Fruit fly (Drosophila melanogaster) whole organism, embryonic: ENCODE measurements around the gene Cyt-c-d.

Experiments used
- B-H2 ChIP-seq: fragments of 200-800 bp; sonication (Bioruptor generic); optimal IDR thresholded peaks from 2 replicates; lab custom pipeline; 2018; ENCODE audit warnings: missing biosample characterization, mild to moderate bottlenecking, missing genetic modification characterization
- BEAF-32 ChIP-seq: fragments of 200-800 bp; sonication (Bioruptor generic); optimal IDR thresholded peaks from 3 replicates; lab custom pipeline; 2017; ENCODE audit warnings: missing biosample characterization, missing genetic modification characterization, mild to moderate bottlenecking, moderate library complexity, missing genetic modification reagents
- CG10462 ChIP-seq: fragments of 200-800 bp; sonication (Bioruptor generic); optimal IDR thresholded peaks from 2 replicates; lab custom pipeline; 2016; ENCODE audit warnings: missing biosample characterization, missing genetic modification characterization
- CG11456 ChIP-seq: fragments of 200-800 bp; sonication (Bioruptor generic); IDR thresholded peaks from 3 replicates; pipeline ENCODE4 v1.3.6; 2022; ENCODE audit warnings: missing biosample characterization, missing genetic modification characterization
- CG12391 ChIP-seq: fragments of 200-800 bp; sonication (Bioruptor generic); optimal IDR thresholded peaks from 3 replicates; lab custom pipeline; 2018; ENCODE audit warnings: missing biosample characterization, mild to moderate bottlenecking, missing genetic modification characterization, moderate library complexity
- CG12659 ChIP-seq: fragments of 200-800 bp; sonication (Bioruptor generic); optimal IDR thresholded peaks from 3 replicates; lab custom pipeline; 2017; ENCODE audit warnings: mild to moderate bottlenecking, missing biosample characterization, missing genetic modification reagents, missing genetic modification characterization
- CG12942 ChIP-seq: fragments of 200-800 bp; sonication (Bioruptor generic); optimal IDR thresholded peaks from 3 replicates; lab custom pipeline; 2016; ENCODE audit warnings: missing biosample characterization, missing genetic modification characterization
- CG13287 ChIP-seq: fragments of 200-800 bp; sonication (Bioruptor generic); IDR thresholded peaks from 2 replicates; pipeline ENCODE4 v1.3.6; 2022; ENCODE audit warnings: missing biosample characterization, missing genetic modification characterization; ENCODE audit not compliant: partially characterized antibody
- CG13424 ChIP-seq: fragments of 200-800 bp; sonication (Bioruptor generic); optimal IDR thresholded peaks from 2 replicates; lab custom pipeline; 2019; ENCODE audit warnings: missing biosample characterization, mild to moderate bottlenecking, missing genetic modification characterization, moderate library complexity
- CG14965 ChIP-seq: fragments of 200-800 bp; sonication (Bioruptor generic); optimal IDR thresholded peaks from 2 replicates; lab custom pipeline; 2016; ENCODE audit warnings: missing biosample characterization, missing genetic modification characterization, borderline replicate concordance
- CG1602 ChIP-seq: fragments of 200-800 bp; sonication (Bioruptor generic); optimal IDR thresholded peaks from 3 replicates; lab custom pipeline; 2016; ENCODE audit warnings: missing biosample characterization, missing genetic modification characterization
- CG1603 ChIP-seq: fragments of 200-800 bp; sonication (Bioruptor generic); optimal IDR thresholded peaks from 2 replicates; lab custom pipeline; 2019; ENCODE audit warnings: missing biosample characterization, mild to moderate bottlenecking, missing genetic modification characterization, moderate library complexity
- CG17361 ChIP-seq: fragments of 200-800 bp; sonication (Bioruptor generic); IDR thresholded peaks from 3 replicates; pipeline ENCODE4 v1.3.6; 2022; ENCODE audit warnings: missing biosample characterization, missing genetic modification characterization
- CG18476 ChIP-seq: fragments of 200-800 bp; sonication (Bioruptor generic); optimal IDR thresholded peaks from 2 replicates; lab custom pipeline; 2016; ENCODE audit warnings: missing biosample characterization, mild to moderate bottlenecking, missing genetic modification characterization
- CG4617 ChIP-seq: fragments of 200-800 bp; sonication (Bioruptor generic); optimal IDR thresholded peaks from 3 replicates; lab custom pipeline; 2016; ENCODE audit warnings: missing biosample characterization, missing genetic modification characterization, borderline replicate concordance
- CG7745 ChIP-seq: fragments of 200-800 bp; sonication (Bioruptor generic); optimal IDR thresholded peaks from 2 replicates; lab custom pipeline; 2018; ENCODE audit warnings: missing biosample characterization, mild to moderate bottlenecking, missing genetic modification characterization, moderate library complexity
- CG8388 ChIP-seq: fragments of 200-800 bp; sonication (Bioruptor generic); optimal IDR thresholded peaks from 2 replicates; lab custom pipeline; 2019; ENCODE audit warnings: missing biosample characterization, mild to moderate bottlenecking, missing genetic modification characterization, moderate library complexity
- CG9437 ChIP-seq: fragments of 200-800 bp; sonication (Bioruptor generic); optimal IDR thresholded peaks from 2 replicates; lab custom pipeline; 2018; ENCODE audit warnings: missing biosample characterization, mild to moderate bottlenecking, missing genetic modification characterization
- Camta ChIP-seq: fragments of 200-800 bp; sonication (Bioruptor generic); optimal IDR thresholded peaks from 2 replicates; lab custom pipeline; 2016; ENCODE audit warnings: missing biosample characterization, missing genetic modification characterization
- Dbx ChIP-seq: fragments of 200-800 bp; sonication (Bioruptor generic); IDR thresholded peaks from 3 replicates; pipeline ENCODE4 v1.3.6; 2022; ENCODE audit warnings: missing biosample characterization, missing genetic modification characterization
- Dp ChIP-seq: fragments of 200-800 bp; sonication (Bioruptor generic); optimal IDR thresholded peaks from 2 replicates; lab custom pipeline; 2018; ENCODE audit warnings: missing biosample characterization, mild to moderate bottlenecking, missing genetic modification characterization, moderate library complexity
- E2f2 ChIP-seq: fragments of 200-800 bp; sonication (Bioruptor generic); IDR thresholded peaks from 2 replicates; pipeline ENCODE4 v1.3.6; 2022; ENCODE audit warnings: missing biosample characterization, missing genetic modification characterization
- MESR4 ChIP-seq: fragments of 200-800 bp; sonication (Bioruptor generic); optimal IDR thresholded peaks from 2 replicates; lab custom pipeline; 2018; ENCODE audit warnings: missing biosample characterization, mild to moderate bottlenecking, missing genetic modification characterization, moderate library complexity
- NC2β ChIP-seq: fragments of 200-800 bp; sonication (Bioruptor generic); optimal IDR thresholded peaks from 2 replicates; lab custom pipeline; 2016; ENCODE audit warnings: missing biosample characterization, missing genetic modification characterization
- Nf-YB ChIP-seq: fragments of 200-800 bp; sonication (Bioruptor generic); optimal IDR thresholded peaks from 3 replicates; lab custom pipeline; 2019; ENCODE audit warnings: missing biosample characterization, mild to moderate bottlenecking, missing genetic modification characterization, moderate library complexity
- PHDP ChIP-seq: fragments of 200-800 bp; sonication (Bioruptor generic); optimal IDR thresholded peaks from 3 replicates; lab custom pipeline; 2018; ENCODE audit warnings: missing biosample characterization, mild to moderate bottlenecking, missing genetic modification characterization, moderate library complexity
- Sox100B ChIP-seq: fragments of 200-800 bp; sonication (Bioruptor generic); optimal IDR thresholded peaks from 3 replicates; lab custom pipeline; 2018; ENCODE audit warnings: missing biosample characterization, mild to moderate bottlenecking, missing genetic modification characterization
- Sry-β ChIP-seq: fragments of 200-800 bp; sonication (Bioruptor generic); optimal IDR thresholded peaks from 2 replicates; lab custom pipeline; 2018; ENCODE audit warnings: missing biosample characterization, mild to moderate bottlenecking, missing genetic modification characterization, moderate library complexity
- br ChIP-seq: fragments of >200 bp; optimal IDR thresholded peaks from 2 replicates; lab custom pipeline; 2017
- btn ChIP-seq: fragments of 200-800 bp; sonication (Bioruptor generic); optimal IDR thresholded peaks from 2 replicates; lab custom pipeline; 2016; ENCODE audit warnings: missing biosample characterization, missing genetic modification characterization
- cato ChIP-seq: fragments of 200-800 bp; sonication (Bioruptor generic); optimal IDR thresholded peaks from 2 replicates; lab custom pipeline; 2016; ENCODE audit warnings: missing biosample characterization, missing genetic modification characterization, borderline replicate concordance
- cg ChIP-seq: fragments of 200-800 bp; sonication (Bioruptor generic); optimal IDR thresholded peaks from 3 replicates; lab custom pipeline; 2019; ENCODE audit warnings: missing biosample characterization, mild to moderate bottlenecking, missing genetic modification characterization, moderate library complexity
- chm ChIP-seq: fragments of 200-800 bp; sonication (Bioruptor generic); IDR thresholded peaks from 2 replicates; pipeline ENCODE4 v1.3.6; 2022; ENCODE audit warnings: missing biosample characterization, missing genetic modification characterization
- crc ChIP-seq: fragments of 200-800 bp; sonication (Bioruptor generic); optimal IDR thresholded peaks from 2 replicates; lab custom pipeline; 2016; ENCODE audit warnings: missing biosample characterization, missing genetic modification characterization
- en ChIP-seq: fragments of 200-800 bp; sonication (Bioruptor generic); optimal IDR thresholded peaks from 2 replicates; lab custom pipeline; 2016; ENCODE audit warnings: missing biosample characterization, missing genetic modification characterization
- gcm2 ChIP-seq: fragments of 200-800 bp; sonication (Bioruptor generic); optimal IDR thresholded peaks from 2 replicates; lab custom pipeline; 2016; ENCODE audit warnings: missing biosample characterization, missing genetic modification characterization
- gfzf ChIP-seq: fragments of 200-800 bp; sonication (Bioruptor generic); optimal IDR thresholded peaks from 2 replicates; lab custom pipeline; 2016; ENCODE audit warnings: missing biosample characterization, mild to moderate bottlenecking, missing genetic modification characterization, moderate library complexity
- ken ChIP-seq: fragments of 200-800 bp; sonication (Bioruptor generic); IDR thresholded peaks from 3 replicates; pipeline ENCODE4 v1.3.6; 2022; ENCODE audit warnings: missing biosample characterization, missing genetic modification characterization
- lbe ChIP-seq: fragments of 200-800 bp; sonication (Bioruptor generic); optimal IDR thresholded peaks from 2 replicates; lab custom pipeline; 2016; ENCODE audit warnings: missing biosample characterization, mild to moderate bottlenecking, missing genetic modification characterization
- odd ChIP-seq: fragments of 200-800 bp; sonication (Bioruptor generic); optimal IDR thresholded peaks from 2 replicates; lab custom pipeline; 2017; ENCODE audit warnings: missing biosample characterization, mild to moderate bottlenecking, missing genetic modification characterization
- pros ChIP-seq: fragments of 200-800 bp; sonication (Bioruptor generic); optimal IDR thresholded peaks from 3 replicates; lab custom pipeline; 2019; ENCODE audit warnings: missing biosample characterization, mild to moderate bottlenecking, missing genetic modification characterization, moderate library complexity
- pzg ChIP-seq: fragments of 200-800 bp; sonication (Bioruptor generic); optimal IDR thresholded peaks from 3 replicates; lab custom pipeline; 2018; ENCODE audit warnings: missing biosample characterization, mild to moderate bottlenecking, missing genetic modification characterization, moderate library complexity
- row ChIP-seq: fragments of 200-800 bp; sonication (Bioruptor generic); IDR thresholded peaks from 3 replicates; pipeline ENCODE4 v1.3.6; 2022; ENCODE audit warnings: missing biosample characterization, missing genetic modification characterization
- sens ChIP-seq: fragments of 200-800 bp; sonication (Bioruptor generic); peaks from one replicate; lab custom pipeline; 2016; ENCODE audit warnings: missing biosample characterization, missing genetic modification characterization
- sim ChIP-seq: fragments of 200-800 bp; sonication (Bioruptor generic); IDR thresholded peaks from 2 replicates; pipeline ENCODE4 v1.3.6; 2022; ENCODE audit warnings: missing biosample characterization, missing genetic modification characterization
- stwl ChIP-seq: fragments of 200-800 bp; sonication (Bioruptor generic); optimal IDR thresholded peaks from 3 replicates; lab custom pipeline; 2018; ENCODE audit warnings: missing biosample characterization, mild to moderate bottlenecking, missing genetic modification characterization, moderate library complexity
- tap ChIP-seq: fragments of 200-800 bp; optimal IDR thresholded peaks from 3 replicates; lab custom pipeline; 2019; ENCODE audit warnings: missing biosample characterization, mild to moderate bottlenecking, missing genetic modification characterization, moderate library complexity
- trh ChIP-seq: fragments of 200-800 bp; sonication (Bioruptor generic); optimal IDR thresholded peaks from 2 replicates; lab custom pipeline; 2016; ENCODE audit warnings: missing biosample characterization, missing genetic modification characterization
- tup ChIP-seq: fragments of 200-800 bp; sonication (Bioruptor generic); optimal IDR thresholded peaks from 2 replicates; lab custom pipeline; 2016; ENCODE audit warnings: missing biosample characterization, mild to moderate bottlenecking, missing genetic modification characterization, moderate library complexity
- usp ChIP-seq: fragments of >200 bp; optimal IDR thresholded peaks from 2 replicates; lab custom pipeline; 2017; ENCODE audit warnings: missing biosample characterization, missing genetic modification characterization
- vnd ChIP-seq: fragments of 200-800 bp; sonication (Bioruptor generic); IDR thresholded peaks from 3 replicates; pipeline ENCODE4 v1.3.6; 2022; ENCODE audit warnings: missing biosample characterization, missing genetic modification characterization; ENCODE audit not compliant: partially characterized antibody

Gene Cyt-c-d

dm6 chr2L:16729556-16729955, 13.9 kb downstream of the Cyt-c-d start, which contains the start of gene Tsen2:
Gene Tsen2, plus strand, starts transcription at chr2L:16729777.
- TF ChIP-seq trh (GFP tag; lab: Kevin White, UChicago) (no peak), MESR4 (GFP tag; lab: Kevin White, UChicago) (peak; percentile 47), CG11456 (GFP tag; lab: Robert Waterston, UW) (no peak), Nf-YB (GFP tag; lab: Kevin White, UChicago) (no peak), CG13287 (GFP tag; lab: Robert Waterston, UW) (peak; percentile 21; the same call in 1 of the 2 replicates), usp (GFP tag; lab: Kevin White, UChicago) (no peak), cato (GFP tag; lab: Kevin White, UChicago) (no peak), chm (GFP tag; lab: Robert Waterston, UW) (no peak), Sox100B (GFP tag; lab: Kevin White, UChicago) (no peak), ken (GFP tag; lab: Robert Waterston, UW) (no peak), NC2β (no peak), odd (GFP tag; lab: Kevin White, UChicago) (no peak), pros (no peak), cg (no peak), tup (GFP tag; lab: Kevin White, UChicago) (no peak), CG12942 (GFP tag; lab: Kevin White, UChicago) (no peak), CG17361 (no peak), B-H2 (GFP tag; lab: Kevin White, UChicago) (no peak), Camta (GFP tag; lab: Kevin White, UChicago) (no peak), CG4617 (GFP tag; lab: Kevin White, UChicago) (peak; percentile 17), crc (GFP tag; lab: Kevin White, UChicago) (no peak), row (peak; percentile 36; the same call in 1 of the 3 replicates), CG1602 (GFP tag; lab: Kevin White, UChicago) (no peak), CG10462 (GFP tag; lab: Kevin White, UChicago) (no peak), tap (tag; lab: Kevin White, UChicago) (no peak), gfzf (peak; percentile 74), Sry-β (GFP tag; lab: Kevin White, UChicago) (peak; percentile 38), CG7745 (tag; lab: Kevin White, UChicago) (no peak), sim (no peak), lbe (GFP tag; lab: Kevin White, UChicago) (peak; percentile 9), BEAF-32 (GFP tag; lab: Kevin White, UChicago) (peak; percentile 34), Dbx (GFP tag; lab: Robert Waterston, UW) (no peak), PHDP (tag; lab: Kevin White, UChicago) (peak; percentile 11), vnd (no peak), btn (GFP tag; lab: Kevin White, UChicago) (no peak), pzg (peak; percentile 33), CG14965 (no peak), CG13424 (tag; lab: Kevin White, UChicago) (peak; percentile 12), CG12659 (GFP tag; lab: Kevin White, UChicago) (no peak), br (no peak), gcm2 (GFP tag; lab: Kevin White, UChicago) (no peak), stwl (tag; lab: Kevin White, UChicago) (peak; percentile 31), CG1603 (tag; lab: Kevin White, UChicago) (peak; percentile 48), E2f2 (GFP tag; lab: Robert Waterston, UW) (peak; percentile 56), CG9437 (no peak), CG18476 (GFP tag; lab: Kevin White, UChicago) (no peak), en (no peak), CG12391 (tag; lab: Kevin White, UChicago) (peak; percentile 16), sens (GFP tag; lab: Kevin White, UChicago) (peak; percentile 86), CG8388 (GFP tag; lab: Kevin White, UChicago) (no peak), Dp (GFP tag; lab: Kevin White, UChicago) (peak; percentile 44)
